Worm (Caenorhabditis elegans) whole organism, young adult: ENCODE data around the gene F36H5.12.

Source experiments
- C06A6.2 ChIP-seq: fragments of 200-800 bp; sonication (Bioruptor generic); conservative IDR thresholded peaks from 2 replicates; pipeline ENCODE4 v1.3.6; 2022; ENCODE audit warnings: missing genetic modification characterization, missing compliant biosample characterization
- D2030.7 ChIP-seq: fragments of 200-800 bp; sonication (Bioruptor generic); IDR thresholded peaks from 2 replicates; pipeline ENCODE4 v1.3.6; 2022; ENCODE audit warnings: missing genetic modification reagents, missing genetic modification characterization, missing compliant biosample characterization
- F22D6.2 ChIP-seq: sonication (generic microtip); optimal IDR thresholded peaks from 2 replicates; lab custom pipeline; 2016; ENCODE audit warnings: mild to moderate bottlenecking, missing genetic modification characterization, missing compliant biosample characterization
- F23B12.7 ChIP-seq: sonication (generic microtip); optimal IDR thresholded peaks from 2 replicates; lab custom pipeline; 2017; ENCODE audit warnings: missing genetic modification characterization, mild to moderate bottlenecking, missing compliant biosample characterization, antibody characterized with exemption, moderate library complexity; ENCODE audit not compliant: insufficient read depth
- F39B2.1 ChIP-seq: fragments of 200-800 bp; sonication (Bioruptor generic); IDR thresholded peaks from 2 replicates; pipeline ENCODE4 v1.3.6; 2022; ENCODE audit warnings: missing genetic modification reagents, missing genetic modification characterization, missing compliant biosample characterization
- F57C9.4 ChIP-seq: sonication (generic microtip); optimal IDR thresholded peaks from 2 replicates; lab custom pipeline; 2017; ENCODE audit warnings: mild to moderate bottlenecking, missing genetic modification characterization, missing compliant biosample characterization
- K11D2.4 ChIP-seq: fragments of 200-800 bp; sonication (Bioruptor generic); IDR thresholded peaks from 2 replicates; pipeline ENCODE4 v1.3.6; 2022; ENCODE audit warnings: missing genetic modification reagents, missing genetic modification characterization, missing compliant biosample characterization
- K12H6.12 ChIP-seq: fragments of 200-800 bp; sonication (Bioruptor generic); optimal IDR thresholded peaks from 2 replicates; lab custom pipeline; 2018; ENCODE audit warnings: mild to moderate bottlenecking, missing genetic modification characterization, missing compliant biosample characterization
- Y95B8A.8 ChIP-seq: fragments of 200-800 bp; sonication (Bioruptor generic); IDR thresholded peaks from 2 replicates; pipeline ENCODE4 v1.3.6; 2022; ENCODE audit warnings: missing genetic modification reagents, missing genetic modification characterization, missing compliant biosample characterization
- ZK185.1 ChIP-seq: sonication (generic microtip); optimal IDR thresholded peaks from 2 replicates; lab custom pipeline; 2016; ENCODE audit warnings: mild to moderate bottlenecking, missing genetic modification characterization, missing compliant biosample characterization; ENCODE audit not compliant: poor library complexity, severe bottlenecking
- atf-7 ChIP-seq: sonication (generic microtip); optimal IDR thresholded peaks from 2 replicates; lab custom pipeline; 2017; ENCODE audit warnings: mild to moderate bottlenecking, missing genetic modification characterization, missing compliant biosample characterization
- bed-1 ChIP-seq: fragments of 200-800 bp; sonication (Bioruptor generic); IDR thresholded peaks from 2 replicates; pipeline ENCODE4 v1.3.6; 2022; ENCODE audit warnings: missing genetic modification reagents, missing genetic modification characterization, missing compliant biosample characterization
- ccch-3 ChIP-seq: fragments of 200-800 bp; sonication (Bioruptor generic); optimal IDR thresholded peaks from 2 replicates; lab custom pipeline; 2018; ENCODE audit warnings: mild to moderate bottlenecking, missing genetic modification characterization, missing compliant biosample characterization
- cebp-2 ChIP-seq: fragments of 200-800 bp; sonication (Bioruptor generic); IDR thresholded peaks from 2 replicates; pipeline ENCODE4 v1.3.6; 2022; ENCODE audit warnings: missing genetic modification characterization, missing compliant biosample characterization
- ceh-100 ChIP-seq: fragments of 200-800 bp; sonication (Bioruptor generic); IDR thresholded peaks from 2 replicates; pipeline ENCODE4 v1.3.6; 2022; ENCODE audit warnings: missing genetic modification reagents, missing genetic modification characterization, missing compliant biosample characterization
- ceh-27 ChIP-seq: fragments of 200-800 bp; sonication (Bioruptor generic); optimal IDR thresholded peaks from 2 replicates; lab custom pipeline; 2018; ENCODE audit warnings: mild to moderate bottlenecking, missing genetic modification characterization, moderate library complexity, missing compliant biosample characterization
- ceh-58 ChIP-seq: fragments of 200-800 bp; sonication (Bioruptor generic); IDR thresholded peaks from 2 replicates; pipeline ENCODE4 v1.3.6; 2022; ENCODE audit warnings: missing genetic modification characterization, missing compliant biosample characterization
- ceh-91 ChIP-seq: fragments of 200-800 bp; sonication (Bioruptor generic); IDR thresholded peaks from 2 replicates; pipeline ENCODE4 v1.3.6; 2022; ENCODE audit warnings: missing genetic modification reagents, missing genetic modification characterization, missing compliant biosample characterization
- dpff-1 ChIP-seq: sonication (generic microtip); optimal IDR thresholded peaks from 2 replicates; lab custom pipeline; 2017; ENCODE audit warnings: mild to moderate bottlenecking, missing genetic modification characterization, missing compliant biosample characterization
- dpl-1 ChIP-seq: fragments of 150-350 bp; optimal IDR thresholded peaks from 2 replicates; lab custom pipeline; 2014; ENCODE audit warnings: missing biosample characterization, missing genetic modification reagents, missing genetic modification characterization
- egl-18 ChIP-seq: fragments of 200-800 bp; sonication (Bioruptor generic); IDR thresholded peaks from 2 replicates; pipeline ENCODE4 v1.3.6; 2022; ENCODE audit warnings: missing genetic modification reagents, missing genetic modification characterization, missing compliant biosample characterization
- egl-44 ChIP-seq: fragments of 200-800 bp; sonication (Bioruptor generic); IDR thresholded peaks from 2 replicates; pipeline ENCODE4 v1.3.6; 2022; ENCODE audit warnings: missing genetic modification reagents, missing genetic modification characterization, missing compliant biosample characterization
- ekl-4 ChIP-seq: fragments of 200-800 bp; sonication (Bioruptor generic); IDR thresholded peaks from 2 replicates; pipeline ENCODE4 v1.3.6; 2022; ENCODE audit warnings: missing genetic modification reagents, missing genetic modification characterization, missing compliant biosample characterization
- him-1 ChIP-seq: sonication (generic microtip); optimal IDR thresholded peaks from 2 replicates; lab custom pipeline; 2016; ENCODE audit warnings: missing genotype, missing genetic modification reagents, missing genetic modification characterization, missing compliant biosample characterization
- hlh-12 ChIP-seq: sonication (generic microtip); optimal IDR thresholded peaks from 2 replicates; lab custom pipeline; 2016; ENCODE audit warnings: missing genetic modification characterization, missing compliant biosample characterization
- hsf-1 ChIP-seq: fragments of 200-800 bp; sonication (Bioruptor generic); IDR thresholded peaks from 2 replicates; pipeline ENCODE4 v1.3.6; 2022; ENCODE audit warnings: missing genetic modification reagents, missing genetic modification characterization, missing compliant biosample characterization
- lag-1 ChIP-seq: fragments of 200-800 bp; sonication (Bioruptor generic); IDR thresholded peaks from 2 replicates; pipeline ENCODE4 v1.3.6; 2022; ENCODE audit warnings: missing genetic modification reagents, missing genetic modification characterization, missing compliant biosample characterization
- lin-54 ChIP-seq: fragments of 200-800 bp; sonication (Bioruptor generic); optimal IDR thresholded peaks from 2 replicates; lab custom pipeline; 2018; ENCODE audit warnings: mild to moderate bottlenecking, missing genetic modification characterization, missing compliant biosample characterization
- lsl-1 ChIP-seq: fragments of 200-800 bp; sonication (Bioruptor generic); optimal IDR thresholded peaks from 2 replicates; lab custom pipeline; 2018; ENCODE audit warnings: mild to moderate bottlenecking, missing genetic modification characterization, moderate library complexity, missing compliant biosample characterization
- madf-10 ChIP-seq: sonication (generic microtip); optimal IDR thresholded peaks from 2 replicates; lab custom pipeline; 2016; ENCODE audit warnings: mild to moderate bottlenecking, missing genetic modification characterization, missing compliant biosample characterization
- nfyb-1 ChIP-seq: fragments of 200-800 bp; sonication (Bioruptor generic); IDR thresholded peaks from 2 replicates; pipeline ENCODE4 v1.3.6; 2022; ENCODE audit warnings: missing genetic modification reagents, missing genetic modification characterization, missing compliant biosample characterization
- nhr-90 ChIP-seq: sonication (generic microtip); optimal IDR thresholded peaks from 2 replicates; lab custom pipeline; 2016; ENCODE audit warnings: missing genotype, mild to moderate bottlenecking, missing genetic modification characterization, missing compliant biosample characterization
- snpc-1.1 ChIP-seq: sonication (generic microtip); optimal IDR thresholded peaks from 2 replicates; lab custom pipeline; 2017; ENCODE audit warnings: missing genetic modification characterization, mild to moderate bottlenecking, missing compliant biosample characterization, antibody characterized with exemption, moderate library complexity, missing genotype, missing genetic modification reagents; ENCODE audit not compliant: insufficient read depth
- snpc-3.4 ChIP-seq: sonication (generic microtip); optimal IDR thresholded peaks from 2 replicates; lab custom pipeline; 2017; ENCODE audit warnings: missing genetic modification characterization, mild to moderate bottlenecking, missing compliant biosample characterization, antibody characterized with exemption, moderate library complexity, missing genotype, missing genetic modification reagents
- unc-130 ChIP-seq: sonication (generic microtip); optimal IDR thresholded peaks from 2 replicates; lab custom pipeline; 2016; ENCODE audit warnings: missing genetic modification reagents, missing genetic modification characterization, missing compliant biosample characterization
- ztf-18 ChIP-seq: sonication (generic microtip); optimal IDR thresholded peaks from 2 replicates; lab custom pipeline; 2016; ENCODE audit warnings: missing genotype, mild to moderate bottlenecking, missing genetic modification characterization, missing compliant biosample characterization
- ztf-22 ChIP-seq: fragments of 200-800 bp; sonication (Bioruptor generic); optimal IDR thresholded peaks from 2 replicates; lab custom pipeline; 2018; ENCODE audit warnings: mild to moderate bottlenecking, missing genetic modification characterization, moderate library complexity, missing compliant biosample characterization
- ztf-26 ChIP-seq: sonication (generic microtip); optimal IDR thresholded peaks from 2 replicates; lab custom pipeline; 2017; ENCODE audit warnings: missing genetic modification characterization, missing compliant biosample characterization
- ztf-6 ChIP-seq: fragments of 200-800 bp; sonication (Bioruptor generic); IDR thresholded peaks from 2 replicates; pipeline ENCODE4 v1.3.6; 2022; ENCODE audit warnings: missing genetic modification reagents, missing genetic modification characterization, missing compliant biosample characterization

Gene F36H5.12

DNA sequence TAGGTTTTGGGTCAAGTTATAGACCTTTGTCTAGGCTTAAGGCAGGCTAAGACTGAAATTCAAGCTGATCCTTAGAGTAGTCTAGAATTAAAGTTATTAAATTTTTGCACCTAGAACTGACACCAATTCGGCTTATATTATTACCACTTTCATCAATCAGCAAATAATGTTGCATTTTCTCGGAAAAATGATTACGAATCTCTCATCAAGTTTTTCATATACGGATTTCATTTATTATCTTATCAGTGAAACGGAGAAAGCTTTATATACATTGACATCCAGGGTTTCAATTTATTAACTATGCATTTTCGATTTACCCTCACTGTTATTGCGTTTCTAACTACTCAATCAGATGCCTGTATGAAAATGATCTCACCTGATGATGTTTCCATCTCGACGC, 1.4 kb upstream of the F36H5.12 start, which contains the start of gene K07G6.1:
Gene K07G6.1, plus strand, starts transcription at position 301 of the 400 bp plus-strand sequence.
- no peak for TF ChIP-seq ztf-18 (tag; lab: Kevin White, UChicago)
- TF ChIP-seq ceh-58: no peak
- no peak for TF ChIP-seq bed-1 (GFP tag; lab: Robert Waterston, UW)
- no peak for TF ChIP-seq lsl-1 (GFP tag; lab: Kevin White, UChicago)
- TF ChIP-seq hlh-12 (tag; lab: Kevin White, UChicago): no peak
- no peak for TF ChIP-seq Y95B8A.8 (GFP tag; lab: Robert Waterston, UW)
- TF ChIP-seq K12H6.12 (tag; lab: Kevin White, UChicago): no peak
- TF ChIP-seq ccch-3 (GFP tag; lab: Kevin White, UChicago): no peak
- no peak for TF ChIP-seq dpl-1 (GFP tag; lab: Kevin White, UChicago)
- no peak for TF ChIP-seq nhr-90
- no peak for TF ChIP-seq F23B12.7
- TF ChIP-seq unc-130 (GFP tag; lab: Kevin White, UChicago): no peak
- no peak for TF ChIP-seq D2030.7
- TF ChIP-seq lin-54 (GFP tag; lab: Kevin White, UChicago): no peak
- TF ChIP-seq atf-7 (tag; lab: Kevin White, UChicago): no peak
- no peak for TF ChIP-seq snpc-1.1

DNA sequence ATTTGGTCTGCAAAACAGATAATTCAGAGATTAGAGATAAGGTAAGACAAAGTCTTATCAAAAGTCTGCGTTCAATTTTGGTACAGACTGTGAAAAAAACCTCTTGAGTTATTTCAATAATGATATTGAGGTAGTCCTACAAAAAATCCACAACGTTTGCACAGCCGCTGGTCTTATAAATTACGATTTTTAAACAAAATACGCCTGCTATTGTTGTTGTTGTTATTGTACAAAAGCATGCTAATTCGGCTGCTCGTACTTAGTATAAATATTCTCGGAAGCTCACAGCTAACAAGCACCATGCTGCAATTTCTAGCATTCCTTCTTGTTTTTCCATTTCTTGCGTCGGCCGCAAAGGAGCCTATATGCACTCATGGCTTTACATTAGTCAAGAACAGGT, 1.5 kb downstream of the F36H5.12 start, which contains the start of gene clec-19:
Gene clec-19, plus strand, starts transcription at position 301 of the 400 bp plus-strand sequence.
- TF ChIP-seq K11D2.4: no peak
- TF ChIP-seq F57C9.4: no peak
- TF ChIP-seq dpl-1 (GFP tag; lab: Kevin White, UChicago): no peak
- no peak for TF ChIP-seq him-1 (tag; lab: Kevin White, UChicago)
- no peak for TF ChIP-seq ceh-27 (GFP tag; lab: Kevin White, UChicago)
- TF ChIP-seq ceh-91 (GFP tag; lab: Robert Waterston, UW): no peak
- TF ChIP-seq D2030.7: no peak
- no peak for TF ChIP-seq cebp-2 (GFP tag; lab: Robert Waterston, UW)
- no peak for TF ChIP-seq lag-1 (GFP tag; lab: Robert Waterston, UW)
- no peak for TF ChIP-seq snpc-1.1
- TF ChIP-seq dpff-1 (tag; lab: Kevin White, UChicago): no peak
- TF ChIP-seq lin-54 (GFP tag; lab: Kevin White, UChicago): no peak
- TF ChIP-seq ceh-100: no peak
- TF ChIP-seq unc-130 (GFP tag; lab: Kevin White, UChicago): no peak
- TF ChIP-seq egl-18: no peak
- TF ChIP-seq egl-44 (GFP tag; lab: Robert Waterston, UW): no peak
- no peak for TF ChIP-seq ZK185.1 (tag; lab: Kevin White, UChicago)
- no peak for TF ChIP-seq madf-10

DNA sequence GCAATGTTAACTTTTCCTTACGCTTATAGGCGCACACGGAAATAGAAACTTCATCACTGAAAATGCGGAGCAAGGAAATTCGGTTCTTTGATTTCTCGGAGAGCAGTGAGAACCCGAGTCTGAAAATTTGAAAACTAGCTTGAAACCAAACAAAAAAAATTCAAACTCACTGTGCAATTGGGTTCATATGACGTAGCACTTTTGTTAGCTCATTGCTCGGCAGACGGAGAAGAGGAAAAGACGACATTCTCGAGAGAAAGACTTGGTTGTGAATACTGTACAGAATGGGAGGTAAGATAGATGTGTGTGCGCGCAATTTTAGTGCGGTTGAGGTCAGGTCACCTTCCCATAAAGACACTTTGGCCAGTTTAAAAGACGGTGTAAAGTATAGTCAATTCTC, 7.8 kb downstream of the F36H5.12 start, which contains the start of the genes F36H5.13 and F36H5.8:
Gene F36H5.13, minus strand, starts transcription at position 101 of the 400 bp plus-strand sequence.
Gene F36H5.8, minus strand, starts transcription at position 274 of the 400 bp plus-strand sequence.
- TF ChIP-seq C06A6.2: no peak
- no peak for TF ChIP-seq ztf-22

DNA sequence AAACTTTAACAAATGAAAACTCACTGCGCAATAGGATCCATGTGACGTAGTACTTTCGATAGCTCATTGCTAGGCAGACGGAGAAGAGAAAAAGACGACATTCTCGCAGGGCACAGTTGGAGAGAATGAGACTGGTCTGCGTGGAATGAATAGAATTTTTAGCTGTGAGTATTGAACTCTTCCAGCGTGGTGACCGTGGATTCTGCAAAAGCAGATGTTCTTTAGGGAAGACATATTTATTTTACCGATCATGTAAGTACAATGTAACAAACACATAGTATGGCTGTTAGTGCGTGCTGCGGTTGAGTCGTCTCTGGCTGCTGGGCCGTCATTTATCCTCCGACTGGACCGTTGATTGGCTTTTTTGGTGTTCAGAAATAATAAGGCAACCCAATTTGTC, 10.4 kb downstream of the F36H5.12 start, which contains the start of gene F36H5.9:
Gene F36H5.9, minus strand, starts transcription at position 101 of the 400 bp plus-strand sequence.
- TF ChIP-seq hsf-1 (GFP tag; lab: Robert Waterston, UW) (no peak), nfyb-1 (GFP tag; lab: Robert Waterston, UW) (no peak)

DNA sequence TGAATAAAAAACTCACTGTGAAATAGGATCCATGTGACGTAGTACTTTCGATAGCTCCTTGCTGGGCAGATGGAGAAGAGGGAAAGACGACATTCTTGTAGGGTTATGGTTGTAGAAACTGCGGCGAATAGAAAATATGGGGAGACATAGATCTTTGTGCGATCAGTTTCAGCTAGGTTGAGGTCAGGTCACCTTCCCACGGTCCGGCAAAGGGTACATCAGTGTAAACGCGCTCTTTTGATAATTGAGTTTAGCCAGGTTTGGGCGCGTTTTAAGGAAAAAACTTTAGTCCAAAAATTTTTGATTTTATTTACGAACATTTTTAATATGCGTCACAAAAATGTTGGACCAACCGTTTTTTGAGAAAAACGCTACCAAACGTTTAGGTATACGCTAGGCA, 13.4 kb downstream of the F36H5.12 start, which contains the start of gene F36H5.17:
Gene F36H5.17, minus strand, starts transcription at position 101 of the 400 bp plus-strand sequence.
- no peak for TF ChIP-seq madf-10
- TF ChIP-seq ztf-6 (GFP tag; lab: Robert Waterston, UW): no peak
- no peak for TF ChIP-seq snpc-3.4 (tag; lab: Kevin White, UChicago)
- TF ChIP-seq ZK185.1 (tag; lab: Kevin White, UChicago): no peak
- no peak for TF ChIP-seq ccch-3 (GFP tag; lab: Kevin White, UChicago)
- no peak for TF ChIP-seq ztf-26 (tag; lab: Kevin White, UChicago)
- TF ChIP-seq F39B2.1 (GFP tag; lab: Robert Waterston, UW): no peak
- no peak for TF ChIP-seq F22D6.2
- TF ChIP-seq egl-18: no peak
- no peak for TF ChIP-seq ekl-4 (GFP tag; lab: Robert Waterston, UW)
- TF ChIP-seq, all 124 proteins: peak for 0
